Worm (Caenorhabditis elegans) whole organism, L4/young adult: ENCODE measurements around the gene tgn-38.

Source experiments
- dao-5 ChIP-seq: sonication (generic microtip); optimal IDR thresholded peaks from 2 replicates; lab custom pipeline; 2016; ENCODE audit warnings: missing genotype, missing genetic modification characterization, moderate library complexity, missing compliant biosample characterization
- him-1 ChIP-seq: sonication (generic microtip); optimal IDR thresholded peaks from 2 replicates; lab custom pipeline; 2016; ENCODE audit warnings: missing genotype, missing genetic modification reagents, missing genetic modification characterization, missing compliant biosample characterization

ce11 chrIV:12052461-12052860, 23.5 kb upstream of the tgn-38 start:
- TF ChIP-seq dao-5 (tag; lab: Kevin White, UChicago), result no peak
- no peak for TF ChIP-seq him-1 (tag; lab: Kevin White, UChicago)
